Fruit fly (Drosophila melanogaster): ENCODE measurements around the gene Acp76A.
A peak's percentile ranks its signal among the peaks of the same experiment; 100 is the strongest.

Acp76A gene

DNA sequence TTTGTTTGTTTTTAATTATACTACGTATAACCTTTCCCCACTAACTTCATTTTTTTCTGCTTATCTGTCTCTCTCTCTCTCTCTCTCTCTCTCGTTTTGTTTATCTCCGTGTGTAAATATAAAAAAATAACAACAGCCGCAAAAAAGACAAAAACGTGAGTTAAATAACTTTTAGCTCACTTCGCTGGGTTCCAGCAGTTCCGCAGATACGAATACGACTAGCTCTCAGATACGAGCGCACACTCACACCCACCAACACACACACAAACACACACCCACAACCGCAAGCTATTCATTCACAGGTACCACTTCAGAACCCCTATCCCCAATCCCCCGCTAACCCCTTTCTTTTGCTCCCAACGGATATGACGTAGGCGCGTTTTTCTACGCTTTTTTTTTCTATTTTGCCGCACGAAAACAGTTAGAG, 20.4 kb upstream of the Acp76A start:
- TF ChIP-seq Snoo (tag; optimal IDR thresholded peaks at IDR 0.05) (peak; percentile 44), CG32121 (GFP tag; IDR thresholded peaks at IDR 0.05) (peak; percentile 68), CG9948 (tag; optimal IDR thresholded peaks at IDR 0.05) (no peak), CG14655 (GFP tag; optimal IDR thresholded peaks at IDR 0.05) (peak; percentile 78), CG34367 (tag; optimal IDR thresholded peaks at IDR 0.05) (peak; percentile 77), CG13204 (GFP tag; optimal IDR thresholded peaks at IDR 0.05) (peak; percentile 80), EcR (GFP tag; optimal IDR thresholded peaks at IDR 0.05) (peak; percentile 53), Pif1A (GFP tag; optimal IDR thresholded peaks at IDR 0.05) (peak; percentile 83), D1 (tag; optimal IDR thresholded peaks at IDR 0.05) (peak; percentile 9), CG15710 (tag; optimal IDR thresholded peaks at IDR 0.05) (peak; percentile 72), CG8159 (tag; optimal IDR thresholded peaks at IDR 0.05) (peak; percentile 84), rn (GFP tag; IDR thresholded peaks at IDR 0.05) (no peak), gl (tag; optimal IDR thresholded peaks at IDR 0.05) (peak; percentile 47), Pif1B (GFP tag; optimal IDR thresholded peaks at IDR 0.05) (peak; percentile 81), CG4496 (GFP tag; IDR thresholded peaks at IDR 0.05) (peak; percentile 80), fd96Ca (GFP tag; IDR thresholded peaks at IDR 0.05) (peak; percentile 51; the same call in 1 of the 3 replicates), Ets98B (GFP tag; IDR thresholded peaks at IDR 0.05) (peak; percentile 66; the same call in 1 of the 2 replicates), CG17806 (tag; optimal IDR thresholded peaks at IDR 0.05) (peak; percentile 57), CG8301 (tag; optimal IDR thresholded peaks at IDR 0.05) (peak; percentile 75), CG12605 (GFP tag; IDR thresholded peaks at IDR 0.05) (peak; percentile 86), CG10348 (GFP tag; IDR thresholded peaks at IDR 0.05) (no peak)

dm6 chr3L:19071173-19071844, 19.5 kb upstream of the Acp76A start:
- TF ChIP-seq CG34367 (tag; optimal IDR thresholded peaks at IDR 0.05): no peak
- no peak for TF ChIP-seq CG12605 (GFP tag; IDR thresholded peaks at IDR 0.05)
- no peak for TF ChIP-seq CG17806 (tag; optimal IDR thresholded peaks at IDR 0.05)
- no peak for TF ChIP-seq CG8301 (tag; optimal IDR thresholded peaks at IDR 0.05)
- 0 out of 3 replicates have a peak, but pooled peaks have one; percentile 22 for TF ChIP-seq CG4496 (GFP tag; IDR thresholded peaks at IDR 0.05)
- TF ChIP-seq Snoo (tag; optimal IDR thresholded peaks at IDR 0.05): no peak
- no peak for TF ChIP-seq CG13204 (GFP tag; optimal IDR thresholded peaks at IDR 0.05)
- no peak for TF ChIP-seq gl (tag; optimal IDR thresholded peaks at IDR 0.05)

DNA sequence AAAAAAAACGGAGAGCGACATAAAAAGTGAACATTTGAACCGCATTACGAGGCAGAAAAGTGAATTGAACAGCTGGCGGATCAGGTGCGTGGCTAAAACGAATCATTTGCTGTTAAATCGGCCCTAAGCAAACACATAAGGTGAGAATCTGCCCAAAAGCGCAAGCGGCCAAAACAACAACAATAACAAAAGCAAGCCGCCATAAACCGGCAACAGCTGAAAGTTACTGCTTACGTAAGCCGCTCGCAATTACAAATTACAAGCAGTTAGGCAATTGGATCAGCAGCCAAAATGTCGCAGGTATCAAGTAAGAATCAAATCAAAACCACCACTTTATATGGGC, 11.6 kb upstream of the Acp76A start:
- TF ChIP-seq D1 (tag; optimal IDR thresholded peaks at IDR 0.05): no peak
- TF ChIP-seq CG15710 (tag; optimal IDR thresholded peaks at IDR 0.05): no peak
- TF ChIP-seq CG10348 (GFP tag; IDR thresholded peaks at IDR 0.05): no peak
- TF ChIP-seq CG12605 (GFP tag; IDR thresholded peaks at IDR 0.05): peak; percentile 42; the same call in 1 of the 2 replicates
- TF ChIP-seq EcR (GFP tag; optimal IDR thresholded peaks at IDR 0.05): no peak
- 0 out of 3 replicates have a peak, but pooled peaks have one; percentile 25 for TF ChIP-seq CG4496 (GFP tag; IDR thresholded peaks at IDR 0.05)
- TF ChIP-seq Snoo (tag; optimal IDR thresholded peaks at IDR 0.05): no peak
- peak; percentile 3; the same call in 1 of the 2 replicates for TF ChIP-seq Ets98B (GFP tag; IDR thresholded peaks at IDR 0.05)
- 0 out of 2 replicates have a peak, but pooled peaks have one; percentile 1 for TF ChIP-seq CG32121 (GFP tag; IDR thresholded peaks at IDR 0.05)
- TF ChIP-seq CG34367 (tag; optimal IDR thresholded peaks at IDR 0.05): no peak
- no peak for TF ChIP-seq CG17806 (tag; optimal IDR thresholded peaks at IDR 0.05)
- no peak for TF ChIP-seq rn (GFP tag; IDR thresholded peaks at IDR 0.05)

- TF ChIP-seq Ets98B (GFP tag; IDR thresholded peaks at IDR 0.05): peak; percentile 45; the same call in 1 of the 2 replicates
- TF ChIP-seq CG15710 (tag; optimal IDR thresholded peaks at IDR 0.05): peak; percentile 36
- peak; percentile 52 for TF ChIP-seq Pif1B (GFP tag; optimal IDR thresholded peaks at IDR 0.05)
- TF ChIP-seq CG8301 (tag; optimal IDR thresholded peaks at IDR 0.05): peak; percentile 61
- TF ChIP-seq rn (GFP tag; IDR thresholded peaks at IDR 0.05): no peak
- TF ChIP-seq CG34367 (tag; optimal IDR thresholded peaks at IDR 0.05): no peak
- TF ChIP-seq CG14655 (GFP tag; optimal IDR thresholded peaks at IDR 0.05): no peak
- TF ChIP-seq Snoo (tag; optimal IDR thresholded peaks at IDR 0.05): peak; percentile 64
- peak; percentile 35 for TF ChIP-seq CG8159 (tag; optimal IDR thresholded peaks at IDR 0.05)
- no peak for TF ChIP-seq CG17806 (tag; optimal IDR thresholded peaks at IDR 0.05)
- peak; percentile 63 for TF ChIP-seq CG12605 (GFP tag; IDR thresholded peaks at IDR 0.05)
- peak; percentile 5 for TF ChIP-seq gl (tag; optimal IDR thresholded peaks at IDR 0.05)
- TF ChIP-seq CG13204 (GFP tag; optimal IDR thresholded peaks at IDR 0.05): peak; percentile 58
- TF ChIP-seq CG32121 (GFP tag; IDR thresholded peaks at IDR 0.05): peak; percentile 33
- TF ChIP-seq EcR (GFP tag; optimal IDR thresholded peaks at IDR 0.05): no peak
- TF ChIP-seq fd96Ca (GFP tag; IDR thresholded peaks at IDR 0.05): peak; percentile 50; the same call in 1 of the 3 replicates
- no peak for TF ChIP-seq CG10348 (GFP tag; IDR thresholded peaks at IDR 0.05)
- peak; percentile 23 for TF ChIP-seq CG4496 (GFP tag; IDR thresholded peaks at IDR 0.05)
- peak; percentile 79 for TF ChIP-seq Pif1A (GFP tag; optimal IDR thresholded peaks at IDR 0.05)
- no peak for TF ChIP-seq CG9948 (tag; optimal IDR thresholded peaks at IDR 0.05)
- no peak for TF ChIP-seq D1 (tag; optimal IDR thresholded peaks at IDR 0.05)
These were observed 10.9 kb upstream of the Acp76A start, which contains the start of the genes Ugt316A1 and Sfxn2 for dm6 chr3L:19062472-19063409. Gene Ugt316A1 (minus strand): TSS chr3L:19062816. Gene Sfxn2 (plus strand): TSS chr3L:19063165.

DNA sequence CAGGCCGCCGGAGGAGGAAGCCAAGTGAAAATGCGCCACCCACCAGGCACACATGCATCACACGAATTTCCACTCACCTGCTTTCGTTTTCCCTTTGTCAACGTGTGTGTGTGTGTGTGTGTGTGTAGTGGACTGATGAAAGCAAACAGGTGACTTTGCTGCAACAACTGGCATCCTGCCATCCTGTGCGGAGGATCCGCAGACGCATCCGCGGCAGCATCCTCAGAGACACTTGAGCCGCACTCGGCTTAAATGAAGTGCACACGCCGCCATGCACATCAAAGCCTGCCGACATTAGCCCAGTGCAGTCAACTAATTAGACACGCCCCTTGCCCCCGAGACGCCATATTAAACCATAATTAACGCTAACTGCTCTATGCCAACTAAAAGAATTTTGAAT, 7.0 kb upstream of the Acp76A start:
- no peak for TF ChIP-seq EcR (GFP tag; optimal IDR thresholded peaks at IDR 0.05)
- TF ChIP-seq CG4496 (GFP tag; IDR thresholded peaks at IDR 0.05): 0 out of 3 replicates have a peak, but pooled peaks have one; percentile 10

Data from whole organism, pupa.